Worm (Caenorhabditis elegans) whole organism, midembryonic: Measurements from ENCODE around the gene erp-44.3.

Experiments used
- cog-1 ChIP-seq: sonication (generic microtip); optimal IDR thresholded peaks from 2 replicates; lab custom pipeline; 2016; ENCODE audit warnings: missing genetic modification characterization, missing compliant biosample characterization
- flt-1 ChIP-seq: fragments of 200-800 bp; sonication (Bioruptor generic); IDR thresholded peaks from 2 replicates; pipeline ENCODE4 v1.3.6; 2022; ENCODE audit warnings: missing genetic modification characterization, missing compliant biosample characterization
- med-1 ChIP-seq: sonication (generic microtip); optimal IDR thresholded peaks from 2 replicates; lab custom pipeline; 2017; ENCODE audit warnings: missing genetic modification characterization, mild to moderate bottlenecking, missing compliant biosample characterization, antibody characterized with exemption, missing genetic modification reagents; ENCODE audit not compliant: insufficient read depth
- ref-1 ChIP-seq: fragments of 200-800 bp; sonication (Bioruptor generic); conservative IDR thresholded peaks from 2 replicates; pipeline ENCODE4 v1.3.6; 2022; ENCODE audit warnings: missing genetic modification reagents, missing genetic modification characterization, missing compliant biosample characterization
- tab-1 ChIP-seq: fragments of 200-800 bp; sonication (Bioruptor generic); IDR thresholded peaks from 2 replicates; pipeline ENCODE4 v1.3.6; 2022; ENCODE audit warnings: missing genetic modification characterization, missing compliant biosample characterization
- ztf-23 ChIP-seq: fragments of 200-800 bp; sonication (Bioruptor generic); IDR thresholded peaks from 2 replicates; pipeline ENCODE4 v1.3.6; 2022; ENCODE audit warnings: missing genetic modification reagents, missing genetic modification characterization, missing compliant biosample characterization
- ztf-29 ChIP-seq: fragments of 200-800 bp; sonication (Bioruptor generic); IDR thresholded peaks from 2 replicates; pipeline ENCODE4 v1.3.6; 2022; ENCODE audit warnings: missing genetic modification reagents, missing genetic modification characterization, missing compliant biosample characterization

ce11 chrIV:8153163-8153562 is 30.7 kb downstream of the erp-44.3 start:
- no peak for TF ChIP-seq med-1 (GFP tag; lab: Kevin White, UChicago)
- no peak for TF ChIP-seq ref-1 (GFP tag; lab: Robert Waterston, UW)
- TF ChIP-seq cog-1 (tag; lab: Kevin White, UChicago) = no peak
- no peak for TF ChIP-seq flt-1 (GFP tag; lab: Robert Waterston, UW)
- TF ChIP-seq ztf-29 (GFP tag; lab: Robert Waterston, UW) = no peak
- TF ChIP-seq ztf-23 (GFP tag; lab: Robert Waterston, UW) = no peak
- no peak for TF ChIP-seq tab-1 (GFP tag; lab: Robert Waterston, UW)
